Fruit fly (Drosophila melanogaster) whole organism, embryonic: ENCODE results near the gene CG44008.
A peak's percentile ranks its signal among the peaks of the same experiment; 100 is the strongest.

Experiments
- Antp ChIP-seq: fragments of 200-800 bp; sonication (Bioruptor generic); optimal IDR thresholded peaks from 3 replicates; lab custom pipeline; 2016; ENCODE audit warnings: missing biosample characterization, missing genetic modification characterization
- BEAF-32 ChIP-seq: fragments of 200-800 bp; sonication (Bioruptor generic); optimal IDR thresholded peaks from 3 replicates; lab custom pipeline; 2017; ENCODE audit warnings: missing biosample characterization, missing genetic modification characterization, mild to moderate bottlenecking, moderate library complexity, missing genetic modification reagents
- Bgb ChIP-seq: fragments of 200-800 bp; sonication (Bioruptor generic); IDR thresholded peaks from 2 replicates; pipeline ENCODE4 v1.3.6; 2022; ENCODE audit warnings: missing biosample characterization, missing genetic modification characterization; ENCODE audit not compliant: partially characterized antibody
- CG10462 ChIP-seq: fragments of 200-800 bp; sonication (Bioruptor generic); optimal IDR thresholded peaks from 2 replicates; lab custom pipeline; 2016; ENCODE audit warnings: missing biosample characterization, missing genetic modification characterization
- CG10654 ChIP-seq: fragments of 200-800 bp; sonication (Bioruptor generic); optimal IDR thresholded peaks from 2 replicates; lab custom pipeline; 2016; ENCODE audit warnings: missing biosample characterization, missing genetic modification characterization
- CG11398 ChIP-seq: fragments of 200-800 bp; sonication (Bioruptor generic); optimal IDR thresholded peaks from 2 replicates; lab custom pipeline; 2016; ENCODE audit warnings: missing biosample characterization, missing genetic modification characterization
- CG14050 ChIP-seq: fragments of 200-800 bp; sonication (Bioruptor generic); IDR thresholded peaks from 3 replicates; pipeline ENCODE4 v1.3.6; 2022; ENCODE audit warnings: missing biosample characterization, missing genetic modification characterization
- CG16813 ChIP-seq: fragments of 200-800 bp; sonication (Bioruptor generic); IDR thresholded peaks from 3 replicates; pipeline ENCODE4 v1.3.6; 2022; ENCODE audit warnings: missing biosample characterization, missing genetic modification characterization; ENCODE audit not compliant: partially characterized antibody
- CG17186 ChIP-seq: fragments of 200-800 bp; sonication (Bioruptor generic); optimal IDR thresholded peaks from 3 replicates; lab custom pipeline; 2017; ENCODE audit warnings: missing biosample characterization, missing genetic modification reagents, missing genetic modification characterization
- CG1832 ChIP-seq: fragments of 200-800 bp; sonication (Bioruptor generic); optimal IDR thresholded peaks from 2 replicates; lab custom pipeline; 2017; ENCODE audit warnings: missing biosample characterization, mild to moderate bottlenecking, missing genetic modification characterization, inconsistent platforms
- CG2116 ChIP-seq: fragments of 200-800 bp; sonication (Bioruptor generic); optimal IDR thresholded peaks from 3 replicates; lab custom pipeline; 2018; ENCODE audit warnings: missing biosample characterization, mild to moderate bottlenecking, missing genetic modification characterization
- CG30431 ChIP-seq: fragments of 200-800 bp; sonication (Bioruptor generic); optimal IDR thresholded peaks from 2 replicates; lab custom pipeline; 2017; ENCODE audit warnings: missing biosample characterization, missing genetic modification characterization
- CG31224 ChIP-seq: fragments of 200-800 bp; sonication (Bioruptor generic); IDR thresholded peaks from 2 replicates; pipeline ENCODE4 v1.3.6; 2022; ENCODE audit warnings: missing biosample characterization, missing genetic modification characterization
- CG33557 ChIP-seq: fragments of 200-800 bp; sonication (Bioruptor generic); optimal IDR thresholded peaks from 2 replicates; lab custom pipeline; 2019; ENCODE audit warnings: missing biosample characterization, mild to moderate bottlenecking, missing genetic modification characterization, moderate library complexity
- CG4424 ChIP-seq: fragments of 200-800 bp; sonication (Bioruptor generic); optimal IDR thresholded peaks from 3 replicates; lab custom pipeline; 2016; ENCODE audit warnings: missing biosample characterization, missing genetic modification characterization
- CG5953 ChIP-seq: fragments of 200-800 bp; sonication (Bioruptor generic); IDR thresholded peaks from 2 replicates; pipeline ENCODE4 v1.3.6; 2022; ENCODE audit warnings: missing biosample characterization, missing genetic modification characterization
- CG6272 ChIP-seq: fragments of 200-800 bp; sonication (Bioruptor generic); IDR thresholded peaks from 2 replicates; pipeline ENCODE4 v1.3.6; 2022; ENCODE audit warnings: missing biosample characterization, missing genetic modification characterization
- CG7357 ChIP-seq: fragments of 200-800 bp; sonication (Bioruptor generic); IDR thresholded peaks from 3 replicates; pipeline ENCODE4 v1.3.6; 2022; ENCODE audit warnings: missing biosample characterization, missing genetic modification characterization
- CG9876 ChIP-seq: fragments of 200-800 bp; sonication (Bioruptor generic); optimal IDR thresholded peaks from 2 replicates; lab custom pipeline; 2016; ENCODE audit warnings: missing biosample characterization, missing genetic modification characterization
- Dad ChIP-seq: fragments of 200-800 bp; sonication (Bioruptor generic); optimal IDR thresholded peaks from 3 replicates; lab custom pipeline; 2016; ENCODE audit warnings: missing biosample characterization, missing genetic modification characterization
- Dfd ChIP-seq, 2 experiments: fragments of >200 bp; optimal IDR thresholded peaks; 2 replicates each; lab custom pipeline; 2017; ENCODE audit warnings: missing biosample characterization in 2 of 2, missing genetic modification characterization in 2 of 2
- E2f2 ChIP-seq: fragments of 200-800 bp; sonication (Bioruptor generic); IDR thresholded peaks from 2 replicates; pipeline ENCODE4 v1.3.6; 2022; ENCODE audit warnings: missing biosample characterization, missing genetic modification characterization
- HLH4C ChIP-seq: fragments of 200-800 bp; sonication (Bioruptor generic); IDR thresholded peaks from 3 replicates; pipeline ENCODE4 v1.3.6; 2022; ENCODE audit warnings: missing biosample characterization, missing genetic modification characterization; ENCODE audit not compliant: partially characterized antibody
- HLH54F ChIP-seq: fragments of 200-800 bp; sonication (Bioruptor generic); optimal IDR thresholded peaks from 3 replicates; lab custom pipeline; 2016; ENCODE audit warnings: missing biosample characterization, missing genetic modification characterization
- HmgZ ChIP-seq: fragments of 200-800 bp; sonication (Bioruptor generic); optimal IDR thresholded peaks from 2 replicates; lab custom pipeline; 2018; ENCODE audit warnings: missing biosample characterization, mild to moderate bottlenecking, missing genetic modification characterization
- Hr39 ChIP-seq: fragments of >200 bp; optimal IDR thresholded peaks from 2 replicates; lab custom pipeline; 2017
- Hr51 ChIP-seq, 2 experiments: fragments of 200-800 bp; sonication (Bioruptor generic); optimal IDR thresholded peaks; 2 replicates in 1 of 2; 3 replicates in 1 of 2; lab custom pipeline; 2016 to 2018; ENCODE audit warnings: missing biosample characterization in 2 of 2, missing genetic modification characterization in 2 of 2, mild to moderate bottlenecking in 1 of 2, moderate library complexity in 1 of 2
- Max ChIP-seq: fragments of 200-800 bp; sonication (Bioruptor generic); optimal IDR thresholded peaks from 2 replicates; lab custom pipeline; 2016; ENCODE audit warnings: missing biosample characterization, mild to moderate bottlenecking, missing genetic modification characterization
- NfI ChIP-seq: fragments of 200-800 bp; sonication (Bioruptor generic); optimal IDR thresholded peaks from 3 replicates; lab custom pipeline; 2018; ENCODE audit warnings: missing biosample characterization, mild to moderate bottlenecking, missing genetic modification characterization, moderate library complexity
- Oli ChIP-seq: fragments of 200-800 bp; sonication (Bioruptor generic); optimal IDR thresholded peaks from 2 replicates; lab custom pipeline; 2018; ENCODE audit warnings: missing biosample characterization, mild to moderate bottlenecking, missing genetic modification characterization, moderate library complexity
- Poxn ChIP-seq: fragments of 200-800 bp; sonication (Bioruptor generic); IDR thresholded peaks from 2 replicates; pipeline ENCODE4 v1.3.6; 2022; ENCODE audit warnings: missing biosample characterization, missing genetic modification characterization
- Spps ChIP-seq: fragments of 200-800 bp; sonication (Bioruptor generic); optimal IDR thresholded peaks from 2 replicates; lab custom pipeline; 2018; ENCODE audit warnings: missing biosample characterization, mild to moderate bottlenecking, missing genetic modification characterization
- Sry-β ChIP-seq: fragments of 200-800 bp; sonication (Bioruptor generic); optimal IDR thresholded peaks from 2 replicates; lab custom pipeline; 2018; ENCODE audit warnings: missing biosample characterization, mild to moderate bottlenecking, missing genetic modification characterization, moderate library complexity
- Stat92E ChIP-seq, 3 experiments: fragments of >200 bp in 2 of 3; fragments of 200-800 bp in 1 of 3; sonication (Bioruptor generic) in 1 of 3; optimal IDR thresholded peaks; 2 replicates each; lab custom pipeline; 2017 to 2019; ENCODE audit warnings: missing biosample characterization in 3 of 3, missing genetic modification characterization in 3 of 3, mild to moderate bottlenecking in 1 of 3, moderate library complexity in 1 of 3
- Xbp1 ChIP-seq: fragments of 200-800 bp; sonication (Bioruptor generic); optimal IDR thresholded peaks from 3 replicates; lab custom pipeline; 2016; ENCODE audit warnings: missing biosample characterization, mild to moderate bottlenecking, missing genetic modification characterization
- YL-1 ChIP-seq: fragments of 200-800 bp; sonication (Bioruptor generic); optimal IDR thresholded peaks from 3 replicates; lab custom pipeline; 2017; ENCODE audit warnings: missing biosample characterization, mild to moderate bottlenecking, missing genetic modification characterization
- ab ChIP-seq: fragments of 200-800 bp; sonication (Bioruptor generic); optimal IDR thresholded peaks from 2 replicates; lab custom pipeline; 2016; ENCODE audit warnings: missing biosample characterization, missing genetic modification characterization
- aop ChIP-seq: fragments of 200-800 bp; sonication (Bioruptor generic); IDR thresholded peaks from 2 replicates; pipeline ENCODE4 v1.3.6; 2022; ENCODE audit warnings: missing biosample characterization, missing genetic modification characterization
- ap ChIP-seq: fragments of 200-800 bp; sonication (Bioruptor generic); IDR thresholded peaks from 2 replicates; pipeline ENCODE4 v1.3.6; 2022; ENCODE audit warnings: missing biosample characterization, missing genetic modification characterization
- ato ChIP-seq: fragments of 200-800 bp; sonication (Bioruptor generic); IDR thresholded peaks from 2 replicates; pipeline ENCODE4 v1.3.6; 2022; ENCODE audit warnings: missing biosample characterization, missing genetic modification characterization; ENCODE audit not compliant: partially characterized antibody
- cas ChIP-seq: fragments of 200-800 bp; sonication (Bioruptor generic); IDR thresholded peaks from 2 replicates; pipeline ENCODE4 v1.3.6; 2022; ENCODE audit warnings: missing biosample characterization, missing genetic modification characterization
- chn ChIP-seq: fragments of 200-800 bp; sonication (Bioruptor generic); optimal IDR thresholded peaks from 2 replicates; lab custom pipeline; 2016; ENCODE audit warnings: missing biosample characterization, missing genetic modification characterization
- croc ChIP-seq: fragments of 200-800 bp; sonication (Bioruptor generic); conservative IDR thresholded peaks from 3 replicates; pipeline ENCODE4 v1.3.6; 2022; ENCODE audit warnings: missing biosample characterization, missing genetic modification characterization
- crol ChIP-seq: fragments of 200-800 bp; sonication (Bioruptor generic); IDR thresholded peaks from 2 replicates; pipeline ENCODE4 v1.3.6; 2022; ENCODE audit warnings: missing biosample characterization, missing genetic modification characterization
- hbn ChIP-seq: fragments of 200-800 bp; sonication (Bioruptor generic); IDR thresholded peaks from 2 replicates; pipeline ENCODE4 v1.3.6; 2022; ENCODE audit warnings: missing biosample characterization, missing genetic modification characterization; ENCODE audit not compliant: partially characterized antibody
- her ChIP-seq: fragments of 200-800 bp; sonication (Bioruptor generic); optimal IDR thresholded peaks from 2 replicates; lab custom pipeline; 2016; ENCODE audit warnings: missing biosample characterization, missing genetic modification characterization
- hkb ChIP-seq, 2 experiments: fragments of 200-800 bp in 1 of 2; fragments of >200 bp in 1 of 2; sonication (Bioruptor generic) in 1 of 2; IDR thresholded peaks in 1 of 2; optimal IDR thresholded peaks in 1 of 2; 2 replicates each; pipeline versions ENCODE4 v1.3.6 to Lab custom; 2017 to 2022; ENCODE audit warnings: missing biosample characterization in 1 of 2, missing genetic modification characterization in 1 of 2
- sima ChIP-seq: fragments of 200-800 bp; sonication (Bioruptor generic); optimal IDR thresholded peaks from 2 replicates; lab custom pipeline; 2016; ENCODE audit warnings: missing biosample characterization, missing genetic modification characterization
- vfl ChIP-seq: fragments of 200-800 bp; sonication (Bioruptor generic); optimal IDR thresholded peaks from 2 replicates; lab custom pipeline; 2016; ENCODE audit warnings: missing biosample characterization, missing genetic modification characterization
- vvl ChIP-seq: fragments of 200-800 bp; sonication (Bioruptor generic); IDR thresholded peaks from 2 replicates; pipeline ENCODE4 v1.3.6; 2022; ENCODE audit warnings: missing biosample characterization, missing genetic modification characterization
- wor ChIP-seq: fragments of 200-800 bp; sonication (Bioruptor generic); IDR thresholded peaks from 2 replicates; pipeline ENCODE4 v1.3.6; 2022; ENCODE audit warnings: missing biosample characterization, missing genetic modification characterization

The CG44008 gene

DNA sequence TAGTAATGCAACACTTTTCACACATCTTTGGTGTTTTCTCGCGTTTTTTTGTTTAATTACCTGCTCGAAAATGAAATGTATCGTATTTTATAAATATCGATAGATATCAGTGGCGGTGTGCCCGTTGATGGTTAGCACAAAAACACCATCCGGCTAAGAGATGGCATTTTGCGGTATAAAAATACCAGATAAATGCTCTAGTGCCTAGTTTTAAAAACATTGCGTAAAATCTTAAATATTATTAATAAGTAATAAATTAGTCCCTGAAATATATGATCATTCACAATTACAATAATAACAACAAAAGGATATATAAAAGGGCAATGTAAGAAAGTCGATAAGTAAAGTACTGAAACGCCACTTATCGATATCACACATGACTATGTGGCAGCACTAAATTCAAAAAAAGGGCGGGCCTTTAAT is 28.6 kb downstream of the CG44008 start, which contains the start of gene CycY (continued):
- TF ChIP-seq Poxn (GFP tag; lab: Robert Waterston, UW) (no peak), chn (GFP tag; lab: Kevin White, UChicago) (no peak), her (GFP tag; lab: Kevin White, UChicago) (no peak), Stat92E (GFP tag; optimal IDR thresholded peaks at IDR 0.05; lab: Kevin White, UChicago) (peak in 1 of 3 experiments; percentile 6), Sry-β (no peak), aop (GFP tag; lab: Robert Waterston, UW) (no peak), CG31224 (GFP tag; lab: Robert Waterston, UW) (no peak), hkb (optimal IDR thresholded peaks at IDR 0.05; lab: Kevin White, UChicago) (no peak), hkb (GFP tag; IDR thresholded peaks at IDR 0.05; lab: Robert Waterston, UW) (no peak), vfl (GFP tag; lab: Kevin White, UChicago) (no peak), crol (GFP tag; lab: Robert Waterston, UW) (no peak), CG6272 (GFP tag; lab: Robert Waterston, UW) (no peak), CG33557 (GFP tag; lab: Kevin White, UChicago) (no peak), Oli (tag; lab: Kevin White, UChicago) (no peak), HLH54F (no peak), CG1832 (GFP tag; lab: Kevin White, UChicago) (no peak), Spps (tag; lab: Kevin White, UChicago) (peak; percentile 15), CG4424 (GFP tag; lab: Kevin White, UChicago) (peak; percentile 19), CG2116 (peak; percentile 83), YL-1 (GFP tag; lab: Kevin White, UChicago) (peak; percentile 40), HLH4C (0 out of 3 replicates have a peak, but pooled peaks have one; percentile 47), CG16813 (GFP tag; lab: Robert Waterston, UW) (peak; percentile 64), Max (GFP tag; lab: Kevin White, UChicago) (peak; percentile 36), ato (GFP tag; lab: Robert Waterston, UW) (0 out of 2 replicates have a peak, but pooled peaks have one; percentile 35), CG17186 (peak; percentile 27), cas (GFP tag; lab: Robert Waterston, UW) (no peak), HmgZ (tag; lab: Kevin White, UChicago) (peak; percentile 36), ap (GFP tag; lab: Robert Waterston, UW) (no peak), CG10654 (GFP tag; lab: Kevin White, UChicago) (no peak), NfI (GFP tag; lab: Kevin White, UChicago) (no peak), wor (GFP tag; lab: Robert Waterston, UW) (no peak), CG5953 (GFP tag; lab: Robert Waterston, UW) (no peak), CG11398 (GFP tag; lab: Kevin White, UChicago) (no peak), CG30431 (no peak), Hr51 (GFP tag; optimal IDR thresholded peaks at IDR 0.05; lab: Kevin White, UChicago) (no peak), CG9876 (GFP tag; lab: Kevin White, UChicago) (no peak), hbn (GFP tag; lab: Robert Waterston, UW) (peak; percentile 66), CG14050 (GFP tag; lab: Robert Waterston, UW) (no peak), E2f2 (GFP tag; lab: Robert Waterston, UW) (peak; percentile 94), Dfd (GFP tag; optimal IDR thresholded peaks at IDR 0.05; lab: Kevin White, UChicago) (no peak), Bgb (GFP tag; lab: Robert Waterston, UW) (peak; percentile 68), sima (no peak), vvl (no peak), Dad (GFP tag; lab: Kevin White, UChicago) (no peak), croc (no peak), ab (no peak), CG7357 (GFP tag; lab: Robert Waterston, UW) (no peak), Hr39 (lab: Kevin White, UChicago) (no peak), CG10462 (GFP tag; lab: Kevin White, UChicago) (no peak), BEAF-32 (GFP tag; lab: Kevin White, UChicago) (peak; percentile 79), Xbp1 (peak; percentile 34), Antp (GFP tag; lab: Kevin White, UChicago) (no peak)
